Worm (Caenorhabditis elegans): ENCODE data around the gene pck-3.

Gene pck-3

DNA sequence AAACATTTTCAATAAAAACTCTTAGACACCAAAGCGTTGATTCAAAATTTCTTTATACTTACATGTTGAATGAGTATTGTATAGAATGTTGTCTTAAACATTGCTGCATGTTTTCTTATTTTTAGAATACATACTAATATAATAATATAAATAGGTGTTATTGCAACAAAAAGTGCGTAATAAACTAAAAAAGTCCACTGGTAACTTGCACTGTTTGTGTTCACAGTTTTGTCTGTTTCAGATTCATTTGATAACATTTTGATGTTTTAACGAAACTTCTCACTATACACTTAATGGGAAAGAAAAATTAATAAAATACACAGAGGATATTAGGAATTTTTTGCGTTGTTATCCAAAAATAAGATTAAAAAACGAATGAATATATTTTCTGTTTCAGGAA, 22.6 kb upstream of the pck-3 start, which contains the start of gene srv-19:
srv-19 (minus strand) TSS at position 101 of the 400 bp plus-strand sequence.
- TF ChIP-seq eyg-1 (tag; optimal IDR thresholded peaks at IDR 0.05) (no peak), ceh-34 (tag; optimal IDR thresholded peaks at IDR 0.05) (no peak), ceh-48 (tag; optimal IDR thresholded peaks at IDR 0.05) (no peak), hlh-13 (GFP tag; optimal IDR thresholded peaks at IDR 0.05) (no peak), odd-2 (tag; optimal IDR thresholded peaks at IDR 0.05) (no peak), ceh-2 (tag; optimal IDR thresholded peaks at IDR 0.05) (no peak), mec-3 (tag; optimal IDR thresholded peaks at IDR 0.05; ENCODE audit: borderline replicate concordance) (no peak), K09A11.1 (tag; optimal IDR thresholded peaks at IDR 0.05; ENCODE audit: insufficient read depth) (no peak), pha-2 (tag; optimal IDR thresholded peaks at IDR 0.05) (no peak), ceh-45 (GFP tag; IDR thresholded peaks at IDR 0.05) (no peak), ceh-14 (tag; optimal IDR thresholded peaks at IDR 0.05) (no peak), T23F11.4 (GFP tag; optimal IDR thresholded peaks at IDR 0.05) (no peak), ceh-19 (GFP tag; optimal IDR thresholded peaks at IDR 0.05) (no peak), sox-2 (GFP tag; IDR thresholded peaks at IDR 0.05) (no peak)

DNA sequence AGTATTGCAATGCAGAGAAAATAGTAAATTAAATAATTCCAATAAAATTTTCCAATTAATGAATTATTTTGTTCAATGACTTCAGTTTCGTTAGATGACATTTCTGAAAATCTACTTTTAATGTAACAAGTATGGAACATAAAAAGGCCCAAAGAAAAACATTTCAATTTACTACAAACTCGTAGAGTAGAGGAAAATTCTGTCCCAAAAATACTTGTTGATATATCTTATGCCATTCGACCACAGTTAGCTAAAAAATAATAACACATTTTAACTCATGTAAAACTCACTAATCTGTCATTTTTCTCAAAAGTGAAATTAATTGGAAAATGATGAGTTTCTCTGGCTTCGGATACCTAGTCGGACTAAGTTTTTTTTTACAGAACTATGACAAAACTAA, 19.2 kb upstream of the pck-3 start, which contains the start of gene srv-21:
srv-21 (minus strand) TSS at position 101 of the 400 bp plus-strand sequence.
- TF ChIP-seq ceh-22 (tag; optimal IDR thresholded peaks at IDR 0.05) (no peak), F13H6.1 (tag; optimal IDR thresholded peaks at IDR 0.05) (no peak), eyg-1 (tag; optimal IDR thresholded peaks at IDR 0.05) (no peak), pha-4 (tag; optimal IDR thresholded peaks at IDR 0.05) (no peak), ahr-1 (tag; optimal IDR thresholded peaks at IDR 0.05) (no peak), unc-86 (tag; optimal IDR thresholded peaks at IDR 0.05) (no peak), madf-2 (tag; optimal IDR thresholded peaks at IDR 0.05) (no peak)

DNA sequence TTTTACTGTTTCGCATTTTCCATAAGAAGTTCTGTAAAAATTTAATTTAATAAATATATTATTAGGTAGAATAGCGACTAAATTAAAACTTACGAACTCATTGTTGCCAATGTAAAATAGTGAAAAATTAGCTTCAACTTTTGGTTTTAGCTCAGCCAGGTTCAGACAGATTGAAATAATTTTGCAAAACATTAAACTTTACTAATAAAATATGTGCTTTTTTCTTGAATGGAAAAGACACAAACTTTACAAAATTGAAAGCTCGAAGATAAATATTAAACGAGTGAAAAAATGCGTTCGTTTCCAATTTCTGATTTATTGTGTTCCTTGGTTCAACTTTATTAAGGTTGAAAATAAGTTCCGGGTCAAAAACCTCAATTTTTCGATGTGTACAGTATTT, 16.6 kb upstream of the pck-3 start, which contains the start of gene srv-22:
srv-22 (minus strand) TSS at position 101 of the 400 bp plus-strand sequence.
- TF ChIP-seq ceh-48 (tag; optimal IDR thresholded peaks at IDR 0.05) = no peak
- no peak for TF ChIP-seq ets-4 (tag; optimal IDR thresholded peaks at IDR 0.05)
- TF ChIP-seq hlh-13 (GFP tag; optimal IDR thresholded peaks at IDR 0.05) = no peak
- TF ChIP-seq ceh-31 (tag; optimal IDR thresholded peaks at IDR 0.05) = no peak
- TF ChIP-seq che-1 (tag; optimal IDR thresholded peaks at IDR 0.05) = no peak

DNA sequence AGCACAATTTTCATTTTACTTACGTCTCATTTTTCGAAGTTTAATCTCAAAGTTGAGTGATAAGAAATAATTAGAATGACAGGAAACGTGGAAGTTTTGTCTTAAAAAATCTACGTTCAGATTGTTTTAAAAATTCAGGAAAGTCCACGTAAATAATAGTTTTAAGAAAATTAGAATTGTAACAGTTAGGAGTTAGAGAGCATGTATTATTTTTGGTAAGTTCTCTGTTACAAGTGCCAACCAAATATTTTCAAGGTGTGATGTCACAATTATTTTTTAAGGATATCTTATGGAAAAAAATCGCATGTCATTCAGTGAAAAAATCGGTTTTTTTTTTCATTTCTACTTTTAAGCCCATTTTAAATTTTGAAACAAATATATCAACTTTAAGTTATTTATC, 11.9 kb upstream of the pck-3 start, which contains the start of gene H04M03.11:
H04M03.11 (minus strand) TSS at position 101 of the 400 bp plus-strand sequence.
- TF ChIP-seq ceh-14 (tag; optimal IDR thresholded peaks at IDR 0.05) = no peak

DNA sequence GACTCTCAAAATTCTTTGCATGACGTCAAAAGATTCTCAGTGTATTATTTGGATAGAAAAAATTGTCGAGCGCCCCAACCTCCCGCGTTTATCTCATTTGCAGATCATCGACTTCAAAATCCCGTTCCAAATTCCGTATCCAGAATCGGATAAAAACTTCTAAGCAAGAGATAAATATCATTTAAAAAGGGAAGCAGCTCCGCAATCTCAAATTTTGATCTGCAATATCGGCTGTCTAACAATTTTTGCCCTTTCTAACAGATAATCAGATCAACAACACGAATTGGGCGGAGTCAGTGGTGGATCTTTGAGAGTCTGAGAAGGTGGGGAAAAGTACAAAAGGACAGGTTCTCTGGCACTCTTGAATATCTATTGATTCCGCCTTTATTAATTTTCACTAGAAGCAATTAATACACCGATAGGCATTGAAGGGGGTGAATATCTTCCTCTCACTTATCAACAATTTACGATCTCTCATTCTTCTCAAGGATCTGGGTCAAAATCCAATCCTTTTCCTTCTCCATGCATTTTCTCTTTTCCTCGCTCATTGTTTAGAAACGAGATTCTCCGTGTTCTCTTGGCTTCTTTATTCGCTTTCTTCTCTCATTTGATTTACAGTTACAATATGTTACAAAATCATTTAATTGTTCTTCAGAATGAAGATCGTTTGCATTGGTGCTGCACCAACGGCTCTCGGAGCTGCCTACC, 11.1 kb upstream of the pck-3 start, which contains the start of gene glf-1:
glf-1 (plus strand) TSS at position 656 of the 708 bp plus-strand sequence.
- TF ChIP-seq Y22D7AL.16 (tag; optimal IDR thresholded peaks at IDR 0.05) = no peak
- no peak for TF ChIP-seq syd-9 (tag; optimal IDR thresholded peaks at IDR 0.05)
- TF ChIP-seq dve-1 (tag; optimal IDR thresholded peaks at IDR 0.05) = no peak
- TF ChIP-seq tbx-2 (tag; optimal IDR thresholded peaks at IDR 0.05) = no peak
- no peak for TF ChIP-seq C08G9.2 (tag; optimal IDR thresholded peaks at IDR 0.05)
- no peak for TF ChIP-seq pat-9 (tag; optimal IDR thresholded peaks at IDR 0.05)
- TF ChIP-seq fkh-10 (GFP tag; optimal IDR thresholded peaks at IDR 0.05) = no peak
- TF ChIP-seq fax-1 (tag; optimal IDR thresholded peaks at IDR 0.05) = no peak
- TF ChIP-seq hlh-15 (tag; optimal IDR thresholded peaks at IDR 0.05) = no peak
- no peak for TF ChIP-seq pha-4 (tag; optimal IDR thresholded peaks at IDR 0.05)
